Fruit fly (Drosophila melanogaster) whole organism, embryonic: Measurements from ENCODE around the gene CG33258.

ENCODE experiments used
- ATbp ChIP-seq: fragments of 200-800 bp; sonication (Bioruptor generic); optimal IDR thresholded peaks from 2 replicates; lab custom pipeline; 2017; ENCODE audit warnings: missing biosample characterization, mild to moderate bottlenecking, missing genetic modification characterization, missing genetic modification reagents
- Blimp-1 ChIP-seq: fragments of 200-800 bp; sonication (Bioruptor generic); optimal IDR thresholded peaks from 3 replicates; lab custom pipeline; 2018; ENCODE audit warnings: missing biosample characterization, missing genetic modification characterization, mild to moderate bottlenecking, moderate library complexity, missing genetic modification reagents
- CG11723 ChIP-seq: fragments of 200-800 bp; sonication (Bioruptor generic); optimal IDR thresholded peaks from 2 replicates; lab custom pipeline; 2017; ENCODE audit warnings: missing biosample characterization, mild to moderate bottlenecking, missing genetic modification characterization
- CG12236 ChIP-seq: fragments of 200-800 bp; sonication (Bioruptor generic); optimal IDR thresholded peaks from 2 replicates; lab custom pipeline; 2016; ENCODE audit warnings: missing biosample characterization, missing genetic modification characterization
- CG12391 ChIP-seq: fragments of 200-800 bp; sonication (Bioruptor generic); optimal IDR thresholded peaks from 3 replicates; lab custom pipeline; 2018; ENCODE audit warnings: missing biosample characterization, mild to moderate bottlenecking, missing genetic modification characterization, moderate library complexity
- CG1602 ChIP-seq: fragments of 200-800 bp; sonication (Bioruptor generic); optimal IDR thresholded peaks from 3 replicates; lab custom pipeline; 2016; ENCODE audit warnings: missing biosample characterization, missing genetic modification characterization
- CG17186 ChIP-seq: fragments of 200-800 bp; sonication (Bioruptor generic); optimal IDR thresholded peaks from 3 replicates; lab custom pipeline; 2017; ENCODE audit warnings: missing biosample characterization, missing genetic modification reagents, missing genetic modification characterization
- CG17568 ChIP-seq: fragments of 200-800 bp; sonication (Bioruptor generic); optimal IDR thresholded peaks from 2 replicates; lab custom pipeline; 2018; ENCODE audit warnings: missing biosample characterization, mild to moderate bottlenecking, missing genetic modification characterization, moderate library complexity
- CG2712 ChIP-seq: fragments of 200-800 bp; optimal IDR thresholded peaks from 3 replicates; lab custom pipeline; 2019; ENCODE audit warnings: missing biosample characterization, mild to moderate bottlenecking, missing genetic modification characterization, moderate library complexity
- CG2875 ChIP-seq: fragments of 200-800 bp; sonication (Bioruptor generic); optimal IDR thresholded peaks from 2 replicates; lab custom pipeline; 2017; ENCODE audit warnings: missing biosample characterization, mild to moderate bottlenecking, missing genetic modification characterization, missing genetic modification reagents
- CG3726 ChIP-seq: fragments of 200-800 bp; sonication (Bioruptor generic); IDR thresholded peaks from 3 replicates; pipeline ENCODE4, ENCODE4 v1.3.6; 2022; ENCODE audit warnings: missing biosample characterization, missing genetic modification characterization
- CG4404 ChIP-seq: fragments of 200-800 bp; sonication (Bioruptor generic); IDR thresholded peaks from 2 replicates; pipeline ENCODE4 v1.3.6; 2022; ENCODE audit warnings: missing biosample characterization, missing genetic modification characterization
- CG4707 ChIP-seq: fragments of 200-800 bp; sonication (Bioruptor generic); optimal IDR thresholded peaks from 2 replicates; lab custom pipeline; 2018; ENCODE audit warnings: missing biosample characterization, mild to moderate bottlenecking, missing genetic modification characterization, moderate library complexity
- CG6654 ChIP-seq: fragments of 200-800 bp; sonication (Bioruptor generic); optimal IDR thresholded peaks from 2 replicates; lab custom pipeline; 2017; ENCODE audit warnings: missing biosample characterization, mild to moderate bottlenecking, missing genetic modification characterization
- CG7963 ChIP-seq: fragments of 200-800 bp; sonication (Bioruptor generic); IDR thresholded peaks from 3 replicates; pipeline ENCODE4 v1.3.6; 2022; ENCODE audit warnings: missing biosample characterization, missing genetic modification characterization; ENCODE audit not compliant: partially characterized antibody
- CG9727 ChIP-seq: fragments of 200-800 bp; sonication (Bioruptor generic); optimal IDR thresholded peaks from 3 replicates; lab custom pipeline; 2017; ENCODE audit warnings: missing biosample characterization, mild to moderate bottlenecking, missing genetic modification characterization
- CG9876 ChIP-seq: fragments of 200-800 bp; sonication (Bioruptor generic); optimal IDR thresholded peaks from 2 replicates; lab custom pipeline; 2016; ENCODE audit warnings: missing biosample characterization, missing genetic modification characterization
- D19A ChIP-seq: fragments of 200-800 bp; optimal IDR thresholded peaks from 3 replicates; lab custom pipeline; 2019; ENCODE audit warnings: missing biosample characterization, mild to moderate bottlenecking, missing genetic modification characterization, moderate library complexity
- D19B ChIP-seq: fragments of 200-800 bp; sonication (Bioruptor generic); optimal IDR thresholded peaks from 2 replicates; lab custom pipeline; 2017; ENCODE audit warnings: missing biosample characterization, mild to moderate bottlenecking, missing genetic modification characterization
- Dad ChIP-seq: fragments of 200-800 bp; sonication (Bioruptor generic); optimal IDR thresholded peaks from 3 replicates; lab custom pipeline; 2016; ENCODE audit warnings: missing biosample characterization, missing genetic modification characterization
- Dref ChIP-seq: fragments of 200-800 bp; sonication (Bioruptor generic); IDR thresholded peaks from 2 replicates; pipeline ENCODE4 v1.3.6; 2022; ENCODE audit warnings: missing biosample characterization, missing genetic modification characterization
- Drgx ChIP-seq: fragments of 200-800 bp; sonication (Bioruptor generic); IDR thresholded peaks from 2 replicates; pipeline ENCODE4 v1.3.6; 2022; ENCODE audit warnings: missing biosample characterization, missing genetic modification characterization
- Kr ChIP-seq: fragments of 200-800 bp; sonication (Bioruptor generic); optimal IDR thresholded peaks from 2 replicates; lab custom pipeline; 2017; ENCODE audit warnings: missing biosample characterization, mild to moderate bottlenecking, missing genetic modification characterization
- Scr ChIP-seq: fragments of 200-800 bp; sonication (Bioruptor generic); IDR thresholded peaks from 2 replicates; pipeline ENCODE4 v1.3.6; 2022; ENCODE audit warnings: missing biosample characterization, missing genetic modification characterization; ENCODE audit not compliant: partially characterized antibody
- ab ChIP-seq: fragments of 200-800 bp; sonication (Bioruptor generic); optimal IDR thresholded peaks from 2 replicates; lab custom pipeline; 2016; ENCODE audit warnings: missing biosample characterization, missing genetic modification characterization
- abd-A ChIP-seq: fragments of 200-800 bp; sonication (Bioruptor generic); optimal IDR thresholded peaks from 3 replicates; lab custom pipeline; 2019; ENCODE audit warnings: missing biosample characterization, mild to moderate bottlenecking, missing genetic modification characterization, moderate library complexity
- ac ChIP-seq: fragments of 200-800 bp; sonication (Bioruptor generic); optimal IDR thresholded peaks from 3 replicates; lab custom pipeline; 2017; ENCODE audit warnings: missing biosample characterization, mild to moderate bottlenecking, missing genetic modification characterization
- ara ChIP-seq: fragments of 200-800 bp; sonication (Bioruptor generic); IDR thresholded peaks from 2 replicates; pipeline ENCODE4 v1.3.6; 2022; ENCODE audit warnings: missing biosample characterization, missing genetic modification characterization
- ci ChIP-seq: fragments of 200-800 bp; sonication (Bioruptor generic); IDR thresholded peaks from 3 replicates; pipeline ENCODE4 v1.3.6; 2022; ENCODE audit warnings: missing biosample characterization, missing genetic modification characterization
- dpn ChIP-seq, 2 experiments: fragments of 200-800 bp; sonication (Bioruptor generic); optimal IDR thresholded peaks; 3 replicates each; lab custom pipeline; 2016; ENCODE audit warnings: missing biosample characterization in 2 of 2, missing genetic modification characterization in 2 of 2
- eyg ChIP-seq: fragments of 200-800 bp; sonication (Bioruptor generic); optimal IDR thresholded peaks from 3 replicates; lab custom pipeline; 2016; ENCODE audit warnings: missing biosample characterization, missing genetic modification characterization
- fd64A ChIP-seq: fragments of 200-800 bp; sonication (Bioruptor generic); optimal IDR thresholded peaks from 3 replicates; lab custom pipeline; 2018; ENCODE audit warnings: missing biosample characterization, mild to moderate bottlenecking, missing genetic modification characterization
- gsb-n ChIP-seq: fragments of 200-800 bp; sonication (Bioruptor generic); optimal IDR thresholded peaks from 3 replicates; lab custom pipeline; 2018; ENCODE audit warnings: missing biosample characterization, mild to moderate bottlenecking, missing genetic modification characterization
- hbn ChIP-seq: fragments of 200-800 bp; sonication (Bioruptor generic); IDR thresholded peaks from 2 replicates; pipeline ENCODE4 v1.3.6; 2022; ENCODE audit warnings: missing biosample characterization, missing genetic modification characterization; ENCODE audit not compliant: partially characterized antibody
- hth ChIP-seq: fragments of >200 bp; optimal IDR thresholded peaks from 2 replicates; lab custom pipeline; 2017; ENCODE audit warnings: inconsistent platforms
- ind ChIP-seq: fragments of 200-800 bp; sonication (Bioruptor generic); optimal IDR thresholded peaks from 3 replicates; lab custom pipeline; 2016; ENCODE audit warnings: missing biosample characterization, missing genetic modification characterization
- lab ChIP-seq: fragments of 200-800 bp; sonication (Bioruptor generic); optimal IDR thresholded peaks from 3 replicates; lab custom pipeline; 2017; ENCODE audit warnings: missing biosample characterization, missing genetic modification characterization, mild to moderate bottlenecking, moderate library complexity, missing genetic modification reagents
- mld ChIP-seq: fragments of 200-800 bp; sonication (Bioruptor generic); IDR thresholded peaks from 3 replicates; pipeline ENCODE4 v1.3.6; 2022; ENCODE audit warnings: missing biosample characterization, missing genetic modification characterization; ENCODE audit not compliant: partially characterized antibody
- nau ChIP-seq: fragments of 200-800 bp; sonication (Bioruptor generic); optimal IDR thresholded peaks from 3 replicates; lab custom pipeline; 2017; ENCODE audit warnings: missing biosample characterization, mild to moderate bottlenecking, missing genetic modification characterization, missing genetic modification reagents
- nom ChIP-seq: fragments of 200-800 bp; sonication (Bioruptor generic); optimal IDR thresholded peaks from 2 replicates; lab custom pipeline; 2017; ENCODE audit warnings: missing biosample characterization, missing genetic modification characterization, mild to moderate bottlenecking, moderate library complexity, missing genetic modification reagents
- onecut ChIP-seq: fragments of 200-800 bp; sonication (Bioruptor generic); IDR thresholded peaks from 2 replicates; pipeline ENCODE4 v1.3.6; 2022; ENCODE audit warnings: missing biosample characterization, missing genetic modification characterization
- pan ChIP-seq, 4 experiments: fragments of >200 bp in 3 of 4; fragments of 200-800 bp in 1 of 4; sonication (Bioruptor generic) in 1 of 4; optimal IDR thresholded peaks in 3 of 4; IDR thresholded peaks in 1 of 4; 2 replicates each; pipeline versions ENCODE4 v1.3.6 to Lab custom; 2017 to 2022; ENCODE audit warnings: missing biosample characterization in 2 of 4, missing genetic modification characterization in 2 of 4, mixed read lengths in 1 of 4
- pum ChIP-seq: fragments of 200-800 bp; sonication (Bioruptor generic); optimal IDR thresholded peaks from 2 replicates; lab custom pipeline; 2016; ENCODE audit warnings: missing biosample characterization, missing genetic modification characterization
- ranshi ChIP-seq: fragments of 200-800 bp; sonication (Bioruptor generic); IDR thresholded peaks from 2 replicates; pipeline ENCODE4 v1.3.6; 2022; ENCODE audit warnings: missing biosample characterization, missing genetic modification characterization
- repo ChIP-seq: fragments of 200-800 bp; sonication (Bioruptor generic); optimal IDR thresholded peaks from 2 replicates; lab custom pipeline; 2016; ENCODE audit warnings: missing biosample characterization, missing genetic modification characterization
- sens ChIP-seq: fragments of 200-800 bp; sonication (Bioruptor generic); peaks from one replicate; lab custom pipeline; 2016; ENCODE audit warnings: missing biosample characterization, missing genetic modification characterization
- wek ChIP-seq: fragments of 200-800 bp; sonication (Bioruptor generic); optimal IDR thresholded peaks from 3 replicates; lab custom pipeline; 2018; ENCODE audit warnings: missing biosample characterization, mild to moderate bottlenecking, missing genetic modification characterization, moderate library complexity
- z ChIP-seq: fragments of 200-800 bp; sonication (Bioruptor generic); IDR thresholded peaks from 3 replicates; pipeline ENCODE4 v1.3.6; 2022; ENCODE audit warnings: missing biosample characterization, missing genetic modification characterization
- zen ChIP-seq: fragments of 200-800 bp; sonication (Bioruptor generic); optimal IDR thresholded peaks from 3 replicates; lab custom pipeline; 2018; ENCODE audit warnings: missing biosample characterization, mild to moderate bottlenecking, missing genetic modification characterization, moderate library complexity

Gene CG33258

DNA sequence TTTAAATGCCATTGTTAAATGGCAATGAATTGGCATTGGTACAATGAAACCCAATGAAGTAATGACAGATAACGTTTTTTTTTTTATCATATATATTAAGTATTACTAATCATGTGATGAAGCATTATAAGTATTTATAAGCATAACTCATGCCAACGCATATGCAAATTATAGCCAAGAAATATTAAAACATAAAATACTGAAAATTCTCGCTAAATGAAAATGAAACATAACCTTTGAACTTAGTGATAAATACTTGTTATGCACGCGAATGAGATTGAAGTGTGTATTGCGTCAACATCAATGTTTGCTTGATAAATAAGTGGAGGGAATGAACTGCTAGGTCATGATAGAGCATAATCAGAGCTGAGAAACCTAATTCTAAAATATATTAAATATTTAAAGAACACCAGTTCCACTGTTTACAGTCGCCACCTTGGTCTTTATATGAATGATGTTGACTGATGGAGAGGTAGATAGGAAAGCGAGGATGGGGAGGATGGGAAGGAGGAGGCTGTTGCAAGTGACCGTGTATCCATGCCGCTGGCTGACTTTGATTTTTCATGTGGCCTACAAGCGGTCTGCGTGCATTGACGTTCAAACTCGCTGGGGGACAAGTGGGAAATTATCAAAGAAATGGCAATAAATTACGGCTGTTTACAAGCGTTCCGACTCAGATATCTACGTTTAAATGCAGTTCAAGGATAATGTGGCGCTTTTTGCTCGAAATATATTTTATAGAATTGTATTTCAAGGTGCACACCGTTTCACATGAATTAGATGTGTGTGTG lies 26.1 kb upstream of the CG33258 start (continued):
- TF ChIP-seq Dref (GFP tag; lab: Robert Waterston, UW): no peak
- peak; percentile 22 for TF ChIP-seq nau (GFP tag; lab: Kevin White, UChicago)
- peak; percentile 56 for TF ChIP-seq fd64A
- no peak for TF ChIP-seq ind
- TF ChIP-seq nom (GFP tag; lab: Kevin White, UChicago): peak; percentile 39
- TF ChIP-seq dpn (GFP tag; optimal IDR thresholded peaks at IDR 0.05; lab: Kevin White, UChicago): no peak
- no peak for TF ChIP-seq CG11723
- TF ChIP-seq CG7963 (GFP tag; lab: Robert Waterston, UW): no peak
- peak; percentile 9 for TF ChIP-seq lab
- no peak for TF ChIP-seq Scr (GFP tag; lab: Robert Waterston, UW)
- TF ChIP-seq CG2712: peak; percentile 22
- no peak for TF ChIP-seq CG4404 (GFP tag; lab: Robert Waterston, UW)
- no peak for TF ChIP-seq ci (GFP tag; lab: Robert Waterston, UW)
- TF ChIP-seq Drgx (GFP tag; lab: Robert Waterston, UW): no peak
- TF ChIP-seq CG9727 (GFP tag; lab: Kevin White, UChicago): peak; percentile 52
- TF ChIP-seq zen (tag; lab: Kevin White, UChicago): no peak
- peak; percentile 86 for TF ChIP-seq sens (GFP tag; lab: Kevin White, UChicago)
- no peak for TF ChIP-seq ab
- no peak for TF ChIP-seq eyg (GFP tag; lab: Kevin White, UChicago)
- TF ChIP-seq mld: no peak
- no peak for TF ChIP-seq CG17186 (GFP tag; lab: Kevin White, UChicago)
- no peak for TF ChIP-seq CG17568 (GFP tag; lab: Kevin White, UChicago)
- no peak for TF ChIP-seq CG1602
- no peak for TF ChIP-seq D19B (GFP tag; lab: Kevin White, UChicago)
- TF ChIP-seq wek (GFP tag; lab: Kevin White, UChicago): no peak
- no peak for TF ChIP-seq CG12391 (tag; lab: Kevin White, UChicago)
- peak; percentile 29 for TF ChIP-seq ac
- TF ChIP-seq onecut (GFP tag; lab: Robert Waterston, UW): no peak
- TF ChIP-seq Blimp-1: peak; percentile 61
- no peak for TF ChIP-seq pan (optimal IDR thresholded peaks at IDR 0.05; lab: Kevin White, UChicago)
- TF ChIP-seq pan (GFP tag; optimal IDR thresholded peaks at IDR 0.05 in 1 of 2, IDR thresholded peaks at IDR 0.05 in 1 of 2): no peak
- no peak for TF ChIP-seq abd-A
- TF ChIP-seq Dad (GFP tag; lab: Kevin White, UChicago): no peak
- no peak for TF ChIP-seq CG3726 (GFP tag; lab: Robert Waterston, UW)
- TF ChIP-seq hth (lab: Kevin White, UChicago): no peak
- no peak for TF ChIP-seq hbn (GFP tag; lab: Robert Waterston, UW)
- TF ChIP-seq CG9876 (GFP tag; lab: Kevin White, UChicago): no peak
- TF ChIP-seq ATbp (GFP tag; lab: Kevin White, UChicago): peak; percentile 37
- TF ChIP-seq CG12236 (GFP tag; lab: Kevin White, UChicago): no peak
- TF ChIP-seq ranshi (GFP tag; lab: Robert Waterston, UW): no peak
- 0 out of 3 replicates have a peak, but pooled peaks have one; percentile 20 for TF ChIP-seq z (GFP tag; lab: Robert Waterston, UW)
- no peak for TF ChIP-seq CG4707 (GFP tag; lab: Kevin White, UChicago)
- peak; percentile 8 for TF ChIP-seq D19A
- TF ChIP-seq CG6654 (GFP tag; lab: Kevin White, UChicago): no peak
- TF ChIP-seq Kr: no peak
- TF ChIP-seq CG2875: peak; percentile 49
- peak; percentile 35 for TF ChIP-seq gsb-n (tag; lab: Kevin White, UChicago)
- no peak for TF ChIP-seq ara (GFP tag; lab: Robert Waterston, UW)
- no peak for TF ChIP-seq repo (GFP tag; lab: Kevin White, UChicago)
- TF ChIP-seq pum (GFP tag; lab: Kevin White, UChicago): no peak
